Fruit fly (Drosophila melanogaster): ENCODE data around the gene disco-r.

disco-r gene

dm6 chrX:16148974-16149373, at the start of gene disco-r (continued):
- TF ChIP-seq Awh (GFP tag; IDR thresholded peaks at IDR 0.05) = no peak
- TF ChIP-seq Aef1 (GFP tag; IDR thresholded peaks at IDR 0.05) = no peak
- no peak for TF ChIP-seq CG10654 (GFP tag; optimal IDR thresholded peaks at IDR 0.05)
- no peak for TF ChIP-seq Hr3 (GFP tag; optimal IDR thresholded peaks at IDR 0.05)
- TF ChIP-seq CG9797 (GFP tag; optimal IDR thresholded peaks at IDR 0.05) = no peak
- no peak for TF ChIP-seq Hr39 (optimal IDR thresholded peaks at IDR 0.05)
- TF ChIP-seq pho (GFP tag; optimal IDR thresholded peaks at IDR 0.05) = no peak
- no peak for TF ChIP-seq Hand (GFP tag; optimal IDR thresholded peaks at IDR 0.05)
- TF ChIP-seq HLH54F (GFP tag; optimal IDR thresholded peaks at IDR 0.05) = no peak
- TF ChIP-seq jigr1 (GFP tag; IDR thresholded peaks at IDR 0.05) = no peak
- TF ChIP-seq Rx (GFP tag; IDR thresholded peaks at IDR 0.05) = no peak
- no peak for TF ChIP-seq CG4328 (GFP tag; optimal IDR thresholded peaks at IDR 0.05)
- no peak for TF ChIP-seq so (GFP tag; IDR thresholded peaks at IDR 0.05)
- TF ChIP-seq schlank (tag; optimal IDR thresholded peaks at IDR 0.05) = no peak
- TF ChIP-seq Trl (optimal IDR thresholded peaks at IDR 0.05) = peak; percentile 93 to 96
- TF ChIP-seq Trl (GFP tag; optimal IDR thresholded peaks at IDR 0.05) = peak; percentile 65
- no peak for TF ChIP-seq CG33213 (GFP tag; optimal IDR thresholded peaks at IDR 0.05)
- no peak for TF ChIP-seq CG12236 (GFP tag; optimal IDR thresholded peaks at IDR 0.05)
- no peak for TF ChIP-seq slou (GFP tag; optimal IDR thresholded peaks at IDR 0.05)
- TF ChIP-seq CG11560 (tag; IDR thresholded peaks at IDR 0.05) = no peak
- no peak for TF ChIP-seq jumu (GFP tag; optimal IDR thresholded peaks at IDR 0.05)
- TF ChIP-seq CG15011 (GFP tag; optimal IDR thresholded peaks at IDR 0.05) = no peak
- TF ChIP-seq Atf3 (GFP tag; optimal IDR thresholded peaks at IDR 0.05) = no peak
- no peak for TF ChIP-seq sug (tag; optimal IDR thresholded peaks at IDR 0.05)
- no peak for TF ChIP-seq Mad (GFP tag; optimal IDR thresholded peaks at IDR 0.05)
- no peak for TF ChIP-seq Sin3A (optimal IDR thresholded peaks at IDR 0.05)
- no peak for TF ChIP-seq CG18011 (GFP tag; optimal IDR thresholded peaks at IDR 0.05)
- no peak for TF ChIP-seq CG14860 (GFP tag; IDR thresholded peaks at IDR 0.05; ENCODE audit: partially characterized antibody)
- peak in 1 of 2 experiments; percentile 42 for TF ChIP-seq Dfd (GFP tag; optimal IDR thresholded peaks at IDR 0.05)
- TF ChIP-seq Asciz (GFP tag; optimal IDR thresholded peaks at IDR 0.05) = no peak
- TF ChIP-seq HLHmδ (GFP tag; optimal IDR thresholded peaks at IDR 0.05) = peak; percentile 13
- no peak for TF ChIP-seq Xrp1 (GFP tag; IDR thresholded peaks at IDR 0.05)
- no peak for TF ChIP-seq stwl (tag; optimal IDR thresholded peaks at IDR 0.05)
- TF ChIP-seq CG12659 (GFP tag; optimal IDR thresholded peaks at IDR 0.05) = no peak
- TF ChIP-seq Bteb2 (GFP tag; optimal IDR thresholded peaks at IDR 0.05) = no peak
- TF ChIP-seq CG3407 (GFP tag; optimal IDR thresholded peaks at IDR 0.05) = no peak
- no peak for TF ChIP-seq CG13894 (tag; optimal IDR thresholded peaks at IDR 0.05)
- TF ChIP-seq CG15269 (tag; optimal IDR thresholded peaks at IDR 0.05) = no peak
- TF ChIP-seq CG16813 (GFP tag; IDR thresholded peaks at IDR 0.05; ENCODE audit: partially characterized antibody) = no peak
- TF ChIP-seq CG10959 (GFP tag; IDR thresholded peaks at IDR 0.05) = no peak
- TF ChIP-seq abd-A (tag; optimal IDR thresholded peaks at IDR 0.05) = peak; percentile 66
- TF ChIP-seq lab (GFP tag; optimal IDR thresholded peaks at IDR 0.05) = no peak
- no peak for TF ChIP-seq CG7839 (tag; optimal IDR thresholded peaks at IDR 0.05)
- no peak for TF ChIP-seq Vsx1 (GFP tag; optimal IDR thresholded peaks at IDR 0.05)
- no peak for TF ChIP-seq gt (GFP tag; IDR thresholded peaks at IDR 0.05)
- TF ChIP-seq da (GFP tag; optimal IDR thresholded peaks at IDR 0.05) = no peak
- no peak for TF ChIP-seq fu2 (GFP tag; optimal IDR thresholded peaks at IDR 0.05)
- TF ChIP-seq CG31224 (GFP tag; IDR thresholded peaks at IDR 0.05) = no peak
- peak; percentile 99 for TF ChIP-seq CG31365 (tag; optimal IDR thresholded peaks at IDR 0.05)
- TF ChIP-seq Abd-B (GFP tag; optimal IDR thresholded peaks at IDR 0.05) = no peak
- peak; percentile 67 for TF ChIP-seq CG32772 (GFP tag; IDR thresholded peaks at IDR 0.05)
- TF ChIP-seq lmd (GFP tag; IDR thresholded peaks at IDR 0.05) = no peak
- peak; percentile 70 for TF ChIP-seq disco-r (GFP tag; optimal IDR thresholded peaks at IDR 0.05)
- TF ChIP-seq Oaz (GFP tag; IDR thresholded peaks at IDR 0.05) = no peak

Measured in whole organism, embryonic.